Worm (Caenorhabditis elegans) whole organism, midembryonic: ENCODE results near the gene B0035.22.

Source experiments
- T22C8.4 ChIP-seq: fragments of 200-800 bp; sonication (Bioruptor generic); IDR thresholded peaks from 2 replicates; pipeline ENCODE4 v1.3.6; 2022; ENCODE audit warnings: missing genetic modification characterization, missing compliant biosample characterization
- flt-1 ChIP-seq: fragments of 200-800 bp; sonication (Bioruptor generic); IDR thresholded peaks from 2 replicates; pipeline ENCODE4 v1.3.6; 2022; ENCODE audit warnings: missing genetic modification characterization, missing compliant biosample characterization

ce11 chrIV:11307770-11308169 is 7.2 kb upstream of the B0035.22 start:
- no peak for TF ChIP-seq T22C8.4 (GFP tag; lab: Robert Waterston, UW)
- TF ChIP-seq flt-1 (GFP tag; lab: Robert Waterston, UW), result no peak
